Worm (Caenorhabditis elegans) whole organism, L1 larva: ENCODE measurements around the gene F44E7.7.

Source experiments
- ama-1 ChIP-seq: fragments of 150-350 bp; optimal IDR thresholded peaks from 2 replicates; lab custom pipeline; 2014
- dpl-1 ChIP-seq, 3 experiments: fragments of 150-350 bp in 2 of 3; sonication (generic microtip) in 1 of 3; optimal IDR thresholded peaks; 2 replicates each; lab custom pipeline; 2014 to 2017; ENCODE audit warnings: missing biosample characterization in 3 of 3, missing genetic modification characterization in 3 of 3, missing genetic modification reagents in 3 of 3
- fos-1 ChIP-seq: fragments of 150-350 bp; optimal IDR thresholded peaks from 2 replicates; lab custom pipeline; 2014; ENCODE audit warnings: missing biosample characterization, missing genetic modification characterization
- mab-9 ChIP-seq: fragments of 200-800 bp; sonication (Bioruptor generic); IDR thresholded peaks from 2 replicates; pipeline ENCODE4 v1.3.6; 2022; ENCODE audit warnings: missing genetic modification reagents, missing genetic modification characterization, missing compliant biosample characterization
- nhr-11 ChIP-seq: fragments of 150-350 bp; optimal IDR thresholded peaks from 2 replicates; lab custom pipeline; 2014; ENCODE audit warnings: missing biosample characterization, missing genetic modification characterization

ce11 chrV:5799373-5799772, 14.1 kb upstream of the F44E7.7 start, which contains the start of gene cyn-17:
- TF ChIP-seq mab-9 (GFP tag; lab: Robert Waterston, UW) (no peak), fos-1 (tag; lab: Kevin White, UChicago) (no peak), ama-1 (lab: Kevin White, UChicago) (no peak), dpl-1 (GFP tag; optimal IDR thresholded peaks at IDR 0.05; lab: Kevin White, UChicago) (no peak), nhr-11 (tag; lab: Kevin White, UChicago) (no peak)
